Worm (Caenorhabditis elegans) whole organism, midembryonic: ENCODE data around the gene C34F11.8.

Source experiments
- T22C8.4 ChIP-seq: fragments of 200-800 bp; sonication (Bioruptor generic); IDR thresholded peaks from 2 replicates; pipeline ENCODE4 v1.3.6; 2022; ENCODE audit warnings: missing genetic modification characterization, missing compliant biosample characterization
- cog-1 ChIP-seq: sonication (generic microtip); optimal IDR thresholded peaks from 2 replicates; lab custom pipeline; 2016; ENCODE audit warnings: missing genetic modification characterization, missing compliant biosample characterization
- flt-1 ChIP-seq: fragments of 200-800 bp; sonication (Bioruptor generic); IDR thresholded peaks from 2 replicates; pipeline ENCODE4 v1.3.6; 2022; ENCODE audit warnings: missing genetic modification characterization, missing compliant biosample characterization
- klf-2 ChIP-seq: fragments of 200-800 bp; sonication (Bioruptor generic); conservative IDR thresholded peaks from 2 replicates; pipeline ENCODE4 v1.3.6; 2022; ENCODE audit warnings: missing genetic modification reagents, missing genetic modification characterization, missing compliant biosample characterization
- med-1 ChIP-seq: sonication (generic microtip); optimal IDR thresholded peaks from 2 replicates; lab custom pipeline; 2017; ENCODE audit warnings: missing genetic modification characterization, mild to moderate bottlenecking, missing compliant biosample characterization, antibody characterized with exemption, missing genetic modification reagents; ENCODE audit not compliant: insufficient read depth
- tab-1 ChIP-seq: fragments of 200-800 bp; sonication (Bioruptor generic); IDR thresholded peaks from 2 replicates; pipeline ENCODE4 v1.3.6; 2022; ENCODE audit warnings: missing genetic modification characterization, missing compliant biosample characterization
- ztf-23 ChIP-seq: fragments of 200-800 bp; sonication (Bioruptor generic); IDR thresholded peaks from 2 replicates; pipeline ENCODE4 v1.3.6; 2022; ENCODE audit warnings: missing genetic modification reagents, missing genetic modification characterization, missing compliant biosample characterization
- ztf-29 ChIP-seq: fragments of 200-800 bp; sonication (Bioruptor generic); IDR thresholded peaks from 2 replicates; pipeline ENCODE4 v1.3.6; 2022; ENCODE audit warnings: missing genetic modification reagents, missing genetic modification characterization, missing compliant biosample characterization

DNA sequence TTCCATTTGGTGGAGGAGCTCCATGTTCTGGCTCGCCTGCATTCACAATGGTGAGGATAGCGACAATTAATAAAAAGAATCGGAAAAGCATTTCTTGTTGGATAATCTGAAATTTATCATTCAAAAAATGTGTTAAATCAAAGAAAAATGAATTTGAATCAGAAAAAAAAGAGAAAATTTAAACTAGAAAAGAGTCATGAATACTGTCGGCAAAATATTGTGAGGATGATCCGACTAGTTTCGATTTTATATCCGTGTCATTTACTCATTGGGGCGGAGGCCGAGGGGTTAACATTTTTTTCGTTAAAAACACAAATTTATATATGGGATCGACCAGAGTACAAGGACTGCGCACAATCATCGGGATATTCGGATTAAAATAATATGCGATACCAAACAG, 32.9 kb downstream of the C34F11.8 start, which contains the start of gene C27D6.12:
- TF ChIP-seq tab-1 (GFP tag; lab: Robert Waterston, UW) (no peak), flt-1 (GFP tag; lab: Robert Waterston, UW) (no peak), cog-1 (tag; lab: Kevin White, UChicago) (no peak), ztf-29 (GFP tag; lab: Robert Waterston, UW) (no peak), klf-2 (GFP tag; lab: Robert Waterston, UW) (no peak), T22C8.4 (GFP tag; lab: Robert Waterston, UW) (no peak), med-1 (no peak), ztf-23 (no peak)
